Fruit fly (Drosophila melanogaster) whole organism, prepupa: Measurements from ENCODE around the gene CG43092.

Experiments used
- Blimp-1 ChIP-seq: fragments of 200-800 bp; sonication (Bioruptor generic); optimal IDR thresholded peaks from 3 replicates; lab custom pipeline; 2017; ENCODE audit warnings: missing biosample characterization, missing genetic modification characterization, mild to moderate bottlenecking, moderate library complexity, missing genetic modification reagents
- CG10669 ChIP-seq: fragments of 200-800 bp; sonication (Bioruptor generic); optimal IDR thresholded peaks from 3 replicates; lab custom pipeline; 2018; ENCODE audit warnings: missing biosample characterization, mild to moderate bottlenecking, missing genetic modification characterization, moderate library complexity
- CG1621 ChIP-seq: fragments of 200-800 bp; sonication (Bioruptor generic); optimal IDR thresholded peaks from 3 replicates; lab custom pipeline; 2018; ENCODE audit warnings: missing biosample characterization, mild to moderate bottlenecking, missing genetic modification characterization
- CG3032 ChIP-seq: fragments of 200-800 bp; optimal IDR thresholded peaks from 2 replicates; lab custom pipeline; 2019; ENCODE audit warnings: missing biosample characterization, mild to moderate bottlenecking, missing genetic modification characterization, moderate library complexity
- CG32006 ChIP-seq: fragments of 200-800 bp; sonication (Bioruptor generic); optimal IDR thresholded peaks from 3 replicates; lab custom pipeline; 2017; ENCODE audit warnings: missing biosample characterization, mild to moderate bottlenecking, missing genetic modification characterization
- CG3919 ChIP-seq: fragments of 200-800 bp; sonication (Bioruptor generic); optimal IDR thresholded peaks from 3 replicates; lab custom pipeline; 2016; ENCODE audit warnings: missing biosample characterization, missing genetic modification characterization
- CG6163 ChIP-seq: fragments of 200-800 bp; sonication (Bioruptor generic); IDR thresholded peaks from 3 replicates; pipeline ENCODE4 v1.3.6; 2022; ENCODE audit warnings: missing biosample characterization, missing genetic modification characterization
- CG6276 ChIP-seq: fragments of 200-800 bp; sonication (Bioruptor generic); optimal IDR thresholded peaks from 2 replicates; lab custom pipeline; 2017; ENCODE audit warnings: missing biosample characterization, mild to moderate bottlenecking, missing genetic modification characterization
- CG7368 ChIP-seq: fragments of 200-800 bp; sonication (Bioruptor generic); optimal IDR thresholded peaks from 3 replicates; lab custom pipeline; 2016; ENCODE audit warnings: missing biosample characterization, missing genetic modification characterization
- CG8119 ChIP-seq: fragments of 200-800 bp; sonication (Bioruptor generic); IDR thresholded peaks from 3 replicates; pipeline ENCODE4 v1.3.6; 2022; ENCODE audit warnings: missing biosample characterization, missing genetic modification characterization
- CG9139 ChIP-seq: fragments of 200-800 bp; sonication (Bioruptor generic); optimal IDR thresholded peaks from 3 replicates; lab custom pipeline; 2017; ENCODE audit warnings: missing biosample characterization, mild to moderate bottlenecking, missing genetic modification characterization
- Eip93F ChIP-seq: fragments of 200-800 bp; sonication (Bioruptor generic); optimal IDR thresholded peaks from 2 replicates; lab custom pipeline; 2016; ENCODE audit warnings: missing biosample characterization, mild to moderate bottlenecking, missing genetic modification characterization
- Gug ChIP-seq: fragments of 200-800 bp; sonication (Bioruptor generic); IDR thresholded peaks from 2 replicates; pipeline ENCODE4 v1.3.6; 2022; ENCODE audit warnings: missing biosample characterization, missing genetic modification characterization
- Hr38 ChIP-seq: sonication (Bioruptor generic); optimal IDR thresholded peaks from 2 replicates; lab custom pipeline; 2016; ENCODE audit warnings: missing biosample characterization, missing genetic modification characterization
- Hr4 ChIP-seq: fragments of 200-800 bp; sonication (Bioruptor generic); optimal IDR thresholded peaks from 3 replicates; lab custom pipeline; 2016; ENCODE audit warnings: missing biosample characterization, missing genetic modification characterization
- Sox102F ChIP-seq: fragments of 200-800 bp; sonication (Bioruptor generic); optimal IDR thresholded peaks from 2 replicates; lab custom pipeline; 2016; ENCODE audit warnings: missing biosample characterization, mild to moderate bottlenecking, missing genetic modification characterization
- Sox14 ChIP-seq: fragments of 200-800 bp; sonication (Bioruptor generic); optimal IDR thresholded peaks from 3 replicates; lab custom pipeline; 2016; ENCODE audit warnings: missing biosample characterization, missing genetic modification characterization
- Sox15 ChIP-seq: fragments of 200-800 bp; sonication (Bioruptor generic); optimal IDR thresholded peaks from 3 replicates; lab custom pipeline; 2016; ENCODE audit warnings: missing biosample characterization, missing genetic modification characterization
- achi ChIP-seq: fragments of 200-800 bp; sonication (Bioruptor generic); optimal IDR thresholded peaks from 3 replicates; lab custom pipeline; 2016; ENCODE audit warnings: missing biosample characterization, missing genetic modification characterization
- acj6 ChIP-seq: fragments of 200-800 bp; sonication (Bioruptor generic); optimal IDR thresholded peaks from 3 replicates; lab custom pipeline; 2016; ENCODE audit warnings: missing biosample characterization, missing genetic modification characterization
- cyc ChIP-seq: fragments of 200-800 bp; sonication (Bioruptor generic); optimal IDR thresholded peaks from 3 replicates; lab custom pipeline; 2016; ENCODE audit warnings: missing biosample characterization, missing genetic modification characterization
- dac ChIP-seq: fragments of 200-800 bp; sonication (Bioruptor generic); optimal IDR thresholded peaks from 2 replicates; lab custom pipeline; 2017; ENCODE audit warnings: missing biosample characterization, mild to moderate bottlenecking, missing genetic modification characterization
- eg ChIP-seq: fragments of 200-800 bp; sonication (Bioruptor generic); IDR thresholded peaks from 3 replicates; pipeline ENCODE4 v1.3.6; 2022; ENCODE audit warnings: missing biosample characterization, missing genetic modification characterization
- fd59A ChIP-seq: fragments of 200-800 bp; sonication (Bioruptor generic); optimal IDR thresholded peaks from 2 replicates; lab custom pipeline; 2017; ENCODE audit warnings: missing biosample characterization, mild to moderate bottlenecking, missing genetic modification characterization, missing genetic modification reagents
- fd85E ChIP-seq: fragments of 200-800 bp; sonication (Bioruptor generic); optimal IDR thresholded peaks from 3 replicates; lab custom pipeline; 2016; ENCODE audit warnings: missing biosample characterization, missing genetic modification characterization
- fkh ChIP-seq: fragments of 200-800 bp; sonication (Bioruptor generic); optimal IDR thresholded peaks from 3 replicates; lab custom pipeline; 2017; ENCODE audit warnings: missing biosample characterization, mild to moderate bottlenecking, missing genetic modification characterization, moderate library complexity
- pdm3 ChIP-seq: fragments of 200-800 bp; sonication (Bioruptor generic); optimal IDR thresholded peaks from 3 replicates; lab custom pipeline; 2016; ENCODE audit warnings: missing biosample characterization, missing genetic modification characterization
- spab ChIP-seq: fragments of 200-800 bp; sonication (Bioruptor generic); optimal IDR thresholded peaks from 2 replicates; lab custom pipeline; 2017; ENCODE audit warnings: missing biosample characterization, mild to moderate bottlenecking, missing genetic modification characterization, missing genetic modification reagents
- ss ChIP-seq, 2 experiments: fragments of 200-800 bp; sonication (Bioruptor generic); optimal IDR thresholded peaks; 2 replicates in 1 of 2; 3 replicates in 1 of 2; lab custom pipeline; 2017 to 2018; ENCODE audit warnings: mild to moderate bottlenecking in 2 of 2, missing biosample characterization in 2 of 2, missing genetic modification characterization in 2 of 2, moderate library complexity in 1 of 2
- svp ChIP-seq: fragments of 200-800 bp; sonication (Bioruptor generic); peaks from one replicate; lab custom pipeline; 2016; ENCODE audit warnings: missing biosample characterization, missing genetic modification characterization
- topi ChIP-seq: fragments of 200-800 bp; sonication (Bioruptor generic); optimal IDR thresholded peaks from 3 replicates; lab custom pipeline; 2016; ENCODE audit warnings: missing biosample characterization, missing genetic modification characterization
- vri ChIP-seq: fragments of 200-800 bp; sonication (Bioruptor generic); optimal IDR thresholded peaks from 3 replicates; lab custom pipeline; 2016; ENCODE audit warnings: missing biosample characterization, mild to moderate bottlenecking, missing genetic modification characterization

CG43092 gene

dm6 chr3R:22767599-22767998, 1.9 kb downstream of the CG43092 start, which contains the start of gene CG13841:
TSS of gene CG13841 (minus strand) at chr3R:22767699.
- no peak for TF ChIP-seq cyc (GFP tag; lab: Kevin White, UChicago)
- no peak for TF ChIP-seq fd85E
- no peak for TF ChIP-seq CG3919 (GFP tag; lab: Kevin White, UChicago)
- TF ChIP-seq pdm3 (GFP tag; lab: Kevin White, UChicago), result no peak
- TF ChIP-seq topi (GFP tag; lab: Kevin White, UChicago), result no peak
- TF ChIP-seq dac, result no peak
- no peak for TF ChIP-seq CG7368 (GFP tag; lab: Kevin White, UChicago)
- no peak for TF ChIP-seq Hr4 (GFP tag; lab: Kevin White, UChicago)
- TF ChIP-seq CG9139 (GFP tag; lab: Kevin White, UChicago), result no peak
- TF ChIP-seq, all 60 proteins: peak for 0

DNA sequence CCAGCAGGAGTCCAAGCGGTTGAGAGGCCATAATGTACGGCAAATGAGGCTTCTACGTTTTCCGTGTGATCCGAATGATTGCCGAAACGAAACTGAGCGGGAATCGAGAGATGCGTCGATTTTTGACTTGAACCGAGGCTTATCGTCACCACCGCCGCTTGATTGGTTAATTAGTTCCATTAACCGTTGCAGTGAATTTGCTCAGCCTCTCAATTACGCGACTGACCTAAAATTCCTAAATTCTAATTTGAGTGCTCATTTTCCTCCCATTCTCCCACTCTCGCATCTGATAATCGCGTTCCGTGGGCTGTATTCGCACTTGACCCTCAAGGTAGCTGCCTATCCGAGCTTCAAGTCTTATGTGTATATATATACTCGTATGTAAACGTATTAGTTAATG, 3.4 kb downstream of the CG43092 start, which contains the start of gene Nepl15:
Nepl15 (minus strand) TSS at position 101 of the 400 bp plus-strand sequence.
- no peak for TF ChIP-seq acj6 (GFP tag; lab: Kevin White, UChicago)
- TF ChIP-seq pdm3 (GFP tag; lab: Kevin White, UChicago), result no peak
- TF ChIP-seq Sox15 (GFP tag; lab: Kevin White, UChicago), result no peak

- TF ChIP-seq CG6276 (GFP tag; lab: Kevin White, UChicago), result no peak
- no peak for TF ChIP-seq CG10669
- no peak for TF ChIP-seq fd59A (GFP tag; lab: Kevin White, UChicago)
- TF ChIP-seq pdm3 (GFP tag; lab: Kevin White, UChicago), result no peak
- peak; percentile 100 for TF ChIP-seq svp (GFP tag; lab: Kevin White, UChicago)
- TF ChIP-seq, all 60 proteins: peak for 1
Measured at dm6 chr3R:22763587-22763986, 5.9 kb downstream of the CG43092 start, which contains the start of gene Nepl14. TSS of gene Nepl14 (minus strand) at chr3R:22763711.

DNA sequence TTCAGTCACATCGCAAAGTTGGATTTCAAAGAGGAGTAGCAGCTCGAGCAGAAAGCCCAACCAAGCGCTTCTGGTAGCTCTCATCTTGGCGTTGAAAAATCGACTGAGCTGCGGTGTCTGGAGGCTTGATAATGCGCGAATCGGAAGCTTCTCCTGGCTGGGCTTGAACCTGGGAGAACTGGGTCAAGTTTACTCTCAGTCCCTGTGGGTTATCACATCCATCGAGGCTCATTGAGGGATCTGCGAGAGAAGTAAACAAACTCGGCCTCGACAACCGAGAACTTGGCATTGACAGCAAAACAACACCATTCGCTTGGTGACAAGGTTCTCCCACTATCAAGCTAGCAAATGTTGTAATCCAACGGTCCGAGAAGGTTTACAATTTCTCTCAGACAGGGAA, 8.5 kb downstream of the CG43092 start, which contains the start of gene Nepl13:
Nepl13 (minus strand) TSS at position 89 of the 400 bp plus-strand sequence.
- TF ChIP-seq dac (no peak), svp (GFP tag; lab: Kevin White, UChicago) (peak; percentile 97), CG1621 (tag; lab: Kevin White, UChicago) (no peak), eg (GFP tag; lab: Robert Waterston, UW) (no peak)

DNA sequence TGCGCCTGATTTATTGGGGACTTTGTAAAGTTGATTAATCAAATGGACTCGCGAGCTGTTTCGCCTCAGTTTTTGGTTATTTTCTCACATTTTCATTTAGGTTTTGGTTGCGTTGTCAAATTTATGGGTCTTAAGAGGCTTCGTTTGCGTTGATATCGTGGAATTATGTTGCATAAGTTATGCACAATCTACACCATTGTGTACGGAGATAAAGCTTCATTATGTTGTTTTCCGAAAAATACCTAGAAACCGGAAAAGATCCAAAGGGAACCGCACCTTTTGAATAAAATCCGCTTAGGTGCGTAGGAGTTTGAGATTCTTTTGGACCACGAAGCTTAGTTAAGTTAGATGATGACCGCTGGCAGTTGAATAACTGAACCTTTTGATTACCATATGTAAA, 12.3 kb downstream of the CG43092 start:
- no peak for TF ChIP-seq CG8119
- TF ChIP-seq CG3032 (tag; lab: Kevin White, UChicago), result no peak
- TF ChIP-seq ss (GFP tag; optimal IDR thresholded peaks at IDR 0.05; lab: Kevin White, UChicago), result no peak
- TF ChIP-seq acj6 (GFP tag; lab: Kevin White, UChicago), result no peak
- TF ChIP-seq Gug (GFP tag; lab: Robert Waterston, UW), result no peak
- TF ChIP-seq CG32006, result no peak
- TF ChIP-seq topi (GFP tag; lab: Kevin White, UChicago), result no peak
- no peak for TF ChIP-seq vri (GFP tag; lab: Kevin White, UChicago)
- TF ChIP-seq svp (GFP tag; lab: Kevin White, UChicago), result no peak
- TF ChIP-seq achi (GFP tag; lab: Kevin White, UChicago), result no peak
- no peak for TF ChIP-seq CG6276 (GFP tag; lab: Kevin White, UChicago)
- no peak for TF ChIP-seq CG6163 (GFP tag; lab: Robert Waterston, UW)
- TF ChIP-seq Blimp-1 (GFP tag; lab: Kevin White, UChicago), result no peak
- TF ChIP-seq CG1621 (tag; lab: Kevin White, UChicago), result no peak
- TF ChIP-seq spab, result no peak
- no peak for TF ChIP-seq CG10669
- TF ChIP-seq Sox14, result no peak
- no peak for TF ChIP-seq Eip93F (GFP tag; lab: Kevin White, UChicago)
- no peak for TF ChIP-seq Hr38 (GFP tag; lab: Kevin White, UChicago)
- TF ChIP-seq fkh (GFP tag; lab: Kevin White, UChicago), result no peak

DNA sequence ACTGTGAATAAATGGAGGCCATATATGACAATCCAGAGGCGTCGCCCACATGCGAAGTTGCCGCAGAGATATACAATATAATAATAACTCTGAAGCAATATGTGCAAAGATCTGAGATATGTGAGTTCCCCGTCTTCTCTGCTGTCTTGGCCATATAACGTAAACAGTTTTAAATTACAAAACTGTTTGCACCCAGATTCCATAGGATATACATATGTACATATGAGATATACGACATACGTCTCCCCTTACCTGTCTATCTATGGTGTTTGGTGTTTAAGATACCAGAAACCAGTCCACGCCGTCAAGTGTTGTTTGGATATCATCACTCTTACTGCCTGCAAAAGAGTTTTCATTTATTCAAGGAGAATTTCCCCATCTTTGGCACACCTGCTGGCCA, 13.2 kb downstream of the CG43092 start:
- TF ChIP-seq Sox102F (no peak), eg (GFP tag; lab: Robert Waterston, UW) (0 out of 3 replicates have a peak, but pooled peaks have one; percentile 17), fkh (GFP tag; lab: Kevin White, UChicago) (peak; percentile 71)
